Worm (Caenorhabditis elegans) whole organism, young adult: ENCODE measurements around the gene VC5.2.

Source experiments
- cebp-1 ChIP-seq, 2 experiments: fragments of 200-800 bp in 1 of 2; sonication (Bioruptor generic) in 1 of 2; sonication (generic microtip) in 1 of 2; IDR thresholded peaks in 1 of 2; optimal IDR thresholded peaks in 1 of 2; 2 replicates each; pipeline versions ENCODE4 v1.3.6 to Lab custom; 2017 to 2022; ENCODE audit warnings: missing compliant biosample characterization in 2 of 2, missing genetic modification characterization in 2 of 2, mild to moderate bottlenecking in 1 of 2, missing genetic modification reagents in 1 of 2, moderate library complexity in 1 of 2
- lin-40 ChIP-seq: sonication (generic microtip); optimal IDR thresholded peaks from 2 replicates; lab custom pipeline; 2016; ENCODE audit warnings: missing genetic modification characterization, mild to moderate bottlenecking, missing compliant biosample characterization, missing genotype, missing genetic modification reagents
- lir-1 ChIP-seq: fragments of 200-800 bp; sonication (Bioruptor generic); conservative IDR thresholded peaks from 2 replicates; pipeline ENCODE4 v1.3.6; 2022; ENCODE audit warnings: missing genetic modification reagents, missing genetic modification characterization, missing compliant biosample characterization

DNA sequence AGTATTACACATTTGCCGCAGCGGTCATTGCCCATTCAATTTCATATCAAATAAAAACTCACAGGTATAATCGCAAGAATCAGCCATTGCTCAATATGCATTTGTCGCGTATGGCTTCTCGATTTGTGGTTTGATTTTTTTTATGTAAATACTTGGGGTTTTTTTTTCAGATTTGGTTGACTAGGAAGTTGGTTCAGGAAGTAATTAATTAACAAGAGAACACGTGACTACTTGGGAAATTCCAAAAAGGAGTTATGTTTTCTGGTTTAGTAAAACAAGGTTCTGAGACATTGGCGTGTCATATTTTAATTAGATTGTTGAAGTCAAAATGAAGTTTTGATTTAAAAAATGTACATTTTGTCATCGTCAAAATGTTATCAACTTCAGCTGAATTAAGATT is 45.2 kb downstream of the VC5.2 start, which contains the start of gene srx-36:
- no peak for TF ChIP-seq cebp-1 (GFP tag; IDR thresholded peaks at IDR 0.05; lab: Robert Waterston, UW)
- TF ChIP-seq cebp-1 (tag; optimal IDR thresholded peaks at IDR 0.05; lab: Kevin White, UChicago), result no peak
- TF ChIP-seq lin-40, result no peak
- TF ChIP-seq lir-1 (GFP tag; lab: Robert Waterston, UW), result no peak
